Worm (Caenorhabditis elegans): ENCODE data around the gene F27D9.2.

DNA sequence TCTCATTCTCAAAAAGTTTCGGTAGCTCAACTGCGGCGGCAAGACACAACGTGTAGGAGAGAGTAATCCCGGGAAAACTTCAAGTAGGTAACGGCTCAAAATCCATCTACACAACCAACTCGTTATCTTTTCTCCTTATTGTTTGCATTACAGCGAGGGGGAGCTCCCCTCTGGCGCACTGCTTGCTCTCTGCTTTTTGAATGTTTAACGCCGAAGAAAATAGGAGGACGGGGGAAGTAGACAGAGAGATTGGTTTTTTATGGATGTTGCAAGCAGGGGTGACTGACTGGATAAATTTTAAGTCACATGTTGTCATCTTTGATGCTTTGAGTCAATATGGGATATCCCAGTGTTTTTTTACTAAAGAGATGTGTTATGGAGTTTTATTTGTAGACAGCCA lies 16.8 kb downstream of the F27D9.2 start:
- TF ChIP-seq pqm-1 (tag; optimal IDR thresholded peaks at IDR 0.05) (no peak), unc-55 (GFP tag; optimal IDR thresholded peaks at IDR 0.05) (no peak), nfya-1 (tag; optimal IDR thresholded peaks at IDR 0.05) (no peak), K02D7.2 (tag; optimal IDR thresholded peaks at IDR 0.05) (no peak)
